Worm (Caenorhabditis elegans) whole organism, midembryonic: ENCODE data around the gene C52E2.4.
"Not testable (repeated sequence)": the region's sequence is repeated elsewhere in the genome, so short reads cannot be mapped to it uniquely, and the experiment has no call there.

Source experiments
- T22C8.4 ChIP-seq: fragments of 200-800 bp; sonication (Bioruptor generic); IDR thresholded peaks from 2 replicates; pipeline ENCODE4 v1.3.6; 2022; ENCODE audit warnings: missing genetic modification characterization, missing compliant biosample characterization
- cog-1 ChIP-seq: sonication (generic microtip); optimal IDR thresholded peaks from 2 replicates; lab custom pipeline; 2016; ENCODE audit warnings: missing genetic modification characterization, missing compliant biosample characterization
- flt-1 ChIP-seq: fragments of 200-800 bp; sonication (Bioruptor generic); IDR thresholded peaks from 2 replicates; pipeline ENCODE4 v1.3.6; 2022; ENCODE audit warnings: missing genetic modification characterization, missing compliant biosample characterization
- klf-2 ChIP-seq: fragments of 200-800 bp; sonication (Bioruptor generic); conservative IDR thresholded peaks from 2 replicates; pipeline ENCODE4 v1.3.6; 2022; ENCODE audit warnings: missing genetic modification reagents, missing genetic modification characterization, missing compliant biosample characterization
- med-1 ChIP-seq: sonication (generic microtip); optimal IDR thresholded peaks from 2 replicates; lab custom pipeline; 2017; ENCODE audit warnings: missing genetic modification characterization, mild to moderate bottlenecking, missing compliant biosample characterization, antibody characterized with exemption, missing genetic modification reagents; ENCODE audit not compliant: insufficient read depth
- ref-1 ChIP-seq: fragments of 200-800 bp; sonication (Bioruptor generic); conservative IDR thresholded peaks from 2 replicates; pipeline ENCODE4 v1.3.6; 2022; ENCODE audit warnings: missing genetic modification reagents, missing genetic modification characterization, missing compliant biosample characterization
- tab-1 ChIP-seq: fragments of 200-800 bp; sonication (Bioruptor generic); IDR thresholded peaks from 2 replicates; pipeline ENCODE4 v1.3.6; 2022; ENCODE audit warnings: missing genetic modification characterization, missing compliant biosample characterization
- ztf-23 ChIP-seq: fragments of 200-800 bp; sonication (Bioruptor generic); IDR thresholded peaks from 2 replicates; pipeline ENCODE4 v1.3.6; 2022; ENCODE audit warnings: missing genetic modification reagents, missing genetic modification characterization, missing compliant biosample characterization
- ztf-29 ChIP-seq: fragments of 200-800 bp; sonication (Bioruptor generic); IDR thresholded peaks from 2 replicates; pipeline ENCODE4 v1.3.6; 2022; ENCODE audit warnings: missing genetic modification reagents, missing genetic modification characterization, missing compliant biosample characterization

C52E2.4 gene

DNA sequence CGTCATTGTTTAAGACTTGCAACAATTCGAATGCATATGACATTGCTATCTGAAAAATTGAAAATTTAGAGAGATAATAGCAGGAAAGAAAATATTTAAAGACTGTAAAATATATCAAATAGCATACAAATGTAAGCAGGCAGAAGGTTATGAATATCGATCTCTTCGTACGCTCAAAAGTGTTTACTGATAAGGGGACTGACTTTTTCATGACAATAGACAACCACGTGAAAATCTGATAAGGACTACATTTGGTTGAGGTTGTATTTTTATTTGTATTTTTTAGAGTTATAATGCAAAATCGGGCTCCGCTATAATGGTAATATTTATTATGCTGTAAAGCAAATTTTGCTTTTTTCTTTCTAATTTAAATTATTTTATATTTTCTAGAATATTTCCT, at the start of gene C52E2.4, which contains the start of gene C52E2.5:
Gene C52E2.4 (plus strand): TSS at position 252 of the 400 bp plus-strand sequence.
Gene C52E2.5 (minus strand): TSS at position 43 of the 400 bp plus-strand sequence.
- no peak for TF ChIP-seq ztf-29 (GFP tag; lab: Robert Waterston, UW)
- TF ChIP-seq klf-2 (GFP tag; lab: Robert Waterston, UW) = no peak
- no peak for TF ChIP-seq ztf-23 (GFP tag; lab: Robert Waterston, UW)

DNA sequence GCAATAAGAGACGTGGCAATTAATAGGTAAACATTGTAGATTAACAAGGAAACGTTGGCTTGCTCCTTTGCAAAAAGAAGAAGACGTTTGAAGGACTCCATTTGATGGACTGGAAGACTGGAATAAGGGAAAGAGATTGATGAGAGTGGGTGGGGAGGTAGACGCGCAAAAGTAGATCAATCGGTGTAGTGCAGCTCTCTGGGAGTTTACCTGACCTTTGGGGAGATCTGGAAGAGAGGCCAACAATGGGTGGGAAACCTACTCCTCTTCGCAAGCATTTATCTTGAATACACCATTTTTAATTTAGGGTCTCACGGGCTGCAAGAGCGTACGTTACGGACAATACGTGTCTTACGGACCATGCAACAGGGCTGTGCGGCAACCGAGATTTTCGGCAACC, 36.6 kb upstream of the C52E2.4 start, which contains the start of gene C08F1.12:
Gene C08F1.12 (minus strand): TSS at position 101 of the 400 bp plus-strand sequence.
- no peak for TF ChIP-seq med-1
- no peak for TF ChIP-seq ref-1 (GFP tag; lab: Robert Waterston, UW)
- TF ChIP-seq tab-1 (GFP tag; lab: Robert Waterston, UW) = no peak
- TF ChIP-seq cog-1 (tag; lab: Kevin White, UChicago) = no peak
- no peak for TF ChIP-seq klf-2 (GFP tag; lab: Robert Waterston, UW)
- TF ChIP-seq flt-1 = no peak
- no peak for TF ChIP-seq ztf-29 (GFP tag; lab: Robert Waterston, UW)
- no peak for TF ChIP-seq ztf-23 (GFP tag; lab: Robert Waterston, UW)
- no peak for TF ChIP-seq T22C8.4

DNA sequence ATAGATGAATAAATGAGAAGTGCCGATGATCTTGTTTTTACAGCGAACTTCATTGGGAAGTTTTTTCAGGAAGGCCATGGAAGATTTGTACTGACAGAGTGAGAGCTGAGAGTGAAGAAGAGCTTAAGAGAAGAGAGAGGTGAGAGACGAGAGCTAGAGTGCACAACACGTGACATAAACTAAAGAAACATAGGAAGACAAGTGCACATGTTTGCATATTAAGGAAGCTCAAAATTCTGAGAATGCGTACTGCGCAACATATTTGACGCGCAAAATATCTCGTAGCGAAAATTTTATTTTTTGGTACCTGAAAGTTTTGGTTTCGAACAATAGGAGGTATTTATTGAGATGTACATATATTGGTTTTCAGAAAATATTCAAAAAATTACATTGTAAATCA, 34.7 kb upstream of the C52E2.4 start, which contains the start of gene C08F1.8:
Gene C08F1.8 (minus strand): TSS at position 101 of the 400 bp plus-strand sequence.
- TF ChIP-seq ref-1 (GFP tag; lab: Robert Waterston, UW) (no peak), cog-1 (tag; lab: Kevin White, UChicago) (no peak), med-1 (no peak), ztf-23 (GFP tag; lab: Robert Waterston, UW) (no peak), tab-1 (GFP tag; lab: Robert Waterston, UW) (no peak), ztf-29 (GFP tag; lab: Robert Waterston, UW) (no peak), flt-1 (no peak)

DNA sequence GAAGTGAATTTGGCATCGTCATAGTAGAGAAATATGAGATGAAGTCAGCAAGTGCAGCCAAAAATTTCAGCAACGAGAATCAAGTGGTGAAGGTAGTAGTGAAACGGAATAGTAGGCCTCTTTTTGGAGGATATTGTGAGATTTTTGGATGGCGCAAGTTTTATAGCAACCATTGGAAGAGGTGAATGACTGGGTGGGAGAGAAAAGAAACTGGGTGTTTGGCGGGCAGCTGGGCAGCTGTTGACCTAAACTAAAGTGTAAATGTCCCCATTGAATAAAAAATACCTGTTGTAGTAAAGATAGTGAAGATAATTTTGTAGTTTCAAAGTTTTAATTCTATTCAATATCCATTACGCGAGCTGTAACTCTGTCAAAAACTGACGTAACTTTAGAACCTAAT, 26.9 kb upstream of the C52E2.4 start:
- TF ChIP-seq med-1 = no peak
- no peak for TF ChIP-seq T22C8.4
- no peak for TF ChIP-seq cog-1 (tag; lab: Kevin White, UChicago)
- no peak for TF ChIP-seq tab-1 (GFP tag; lab: Robert Waterston, UW)
- TF ChIP-seq ref-1 (GFP tag; lab: Robert Waterston, UW) = no peak
- TF ChIP-seq ztf-23 (GFP tag; lab: Robert Waterston, UW) = no peak
- no peak for TF ChIP-seq flt-1
- no peak for TF ChIP-seq ztf-29 (GFP tag; lab: Robert Waterston, UW)
- no peak for TF ChIP-seq klf-2 (GFP tag; lab: Robert Waterston, UW)

DNA sequence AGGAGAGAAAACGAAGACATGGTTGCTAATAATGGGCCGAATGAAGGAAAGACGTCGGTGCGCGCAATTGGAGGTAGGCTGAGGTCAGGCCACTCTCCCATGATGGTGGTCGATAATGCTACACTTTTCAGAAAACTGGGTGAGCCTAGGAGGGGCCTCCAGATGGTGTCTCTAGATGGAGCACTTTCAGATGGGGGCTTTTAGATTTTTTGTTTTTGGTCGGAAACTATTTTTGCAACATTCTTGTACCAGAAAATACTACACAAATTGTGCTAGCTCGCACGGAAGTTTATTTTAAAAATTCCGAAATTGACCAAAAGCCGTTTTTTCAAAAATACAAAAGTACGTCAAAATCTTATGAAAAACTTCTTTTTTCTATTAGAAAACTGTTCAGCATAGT, 24.6 kb upstream of the C52E2.4 start, which contains the start of gene fbxb-10:
Gene fbxb-10 (minus strand): TSS at position 101 of the 400 bp plus-strand sequence.
- no peak for TF ChIP-seq tab-1 (GFP tag; lab: Robert Waterston, UW)
- TF ChIP-seq ztf-23 (GFP tag; lab: Robert Waterston, UW) = no peak
- no peak for TF ChIP-seq flt-1
- no peak for TF ChIP-seq med-1
- no peak for TF ChIP-seq ref-1 (GFP tag; lab: Robert Waterston, UW)
- no peak for TF ChIP-seq klf-2 (GFP tag; lab: Robert Waterston, UW)
- no peak for TF ChIP-seq T22C8.4
- TF ChIP-seq cog-1 (tag; lab: Kevin White, UChicago) = no peak
- no peak for TF ChIP-seq ztf-29 (GFP tag; lab: Robert Waterston, UW)

DNA sequence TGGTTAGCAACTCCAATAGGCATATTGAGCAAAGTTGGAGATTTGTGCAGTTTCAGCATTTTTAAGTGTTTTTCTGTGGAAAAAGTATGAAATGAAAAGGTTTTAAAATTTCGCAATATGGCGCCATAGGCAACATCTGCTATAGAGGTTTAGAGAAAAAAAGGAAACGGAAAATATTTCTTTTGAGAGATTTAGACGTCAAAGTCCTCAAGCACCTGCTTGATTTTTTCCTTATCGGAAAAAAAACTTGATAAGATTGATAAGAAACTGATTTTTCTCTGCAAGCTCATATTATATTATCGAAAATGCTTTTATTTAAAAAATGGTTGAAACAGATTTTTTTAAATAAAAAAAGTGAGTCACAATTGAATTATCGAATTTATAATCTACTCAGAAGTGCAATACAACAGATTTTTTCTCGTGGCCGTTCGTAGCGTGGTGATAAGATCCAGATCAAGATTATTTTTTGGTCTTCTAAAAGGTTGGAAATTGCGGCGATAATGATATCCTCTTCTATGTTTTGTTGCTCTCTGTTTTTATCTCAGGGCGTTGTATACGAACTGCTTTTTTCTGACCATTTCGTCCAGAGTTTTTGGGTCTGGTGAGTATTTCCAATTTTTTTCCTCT, 22.9 kb upstream of the C52E2.4 start, which contains the start of gene fbxc-19:
Gene fbxc-19 (plus strand): TSS at position 536 of the 627 bp plus-strand sequence.
- TF ChIP-seq ztf-29 (GFP tag; lab: Robert Waterston, UW) = no peak
- peak; percentile 51; the same call in 1 of the 2 replicates for TF ChIP-seq flt-1
- TF ChIP-seq cog-1 (tag; lab: Kevin White, UChicago) = no peak
- TF ChIP-seq tab-1 (GFP tag; lab: Robert Waterston, UW) = no peak

DNA sequence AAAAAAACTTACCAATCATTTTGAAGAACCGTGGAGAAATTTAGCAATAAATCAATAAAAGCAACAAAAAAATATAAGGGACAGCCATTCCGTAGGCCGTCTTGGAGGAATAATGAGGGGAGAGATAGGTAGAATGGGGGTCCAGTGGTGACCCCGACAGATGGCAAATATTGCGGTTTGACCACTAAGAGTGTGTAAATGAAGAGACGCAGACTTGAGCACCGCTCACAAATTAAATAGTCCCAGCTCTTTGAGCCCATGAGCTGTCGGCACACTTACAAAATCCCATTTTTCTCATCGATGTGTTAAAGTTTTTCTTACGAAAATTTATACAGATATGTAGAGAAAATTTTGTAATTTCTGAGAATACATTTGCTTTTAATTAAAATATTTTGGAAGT, 22.2 kb upstream of the C52E2.4 start, which contains the start of gene fbxa-3:
Gene fbxa-3 (minus strand): TSS at position 101 of the 400 bp plus-strand sequence.
- TF ChIP-seq ref-1 (GFP tag; lab: Robert Waterston, UW) = no peak
- no peak for TF ChIP-seq klf-2 (GFP tag; lab: Robert Waterston, UW)
- TF ChIP-seq ztf-29 (GFP tag; lab: Robert Waterston, UW) = no peak
- TF ChIP-seq tab-1 (GFP tag; lab: Robert Waterston, UW) = no peak

DNA sequence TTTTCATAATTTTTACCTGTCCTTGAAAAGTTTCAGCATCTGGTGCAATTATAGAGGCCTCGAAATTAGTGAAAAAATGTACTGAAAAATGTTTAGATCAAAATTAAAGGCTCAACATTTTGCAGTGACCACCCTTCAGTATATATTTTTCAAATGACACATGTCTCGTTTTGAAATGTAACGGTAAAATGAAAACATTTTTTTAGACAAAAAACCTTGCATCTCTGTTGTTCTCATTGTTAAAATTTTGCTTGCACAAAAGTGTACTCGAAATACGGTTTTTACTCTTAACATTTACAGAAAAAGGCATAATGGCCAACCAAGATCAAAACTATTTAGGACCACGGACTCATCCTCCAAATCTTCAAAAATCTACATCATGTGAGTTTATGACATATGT, 18.6 kb upstream of the C52E2.4 start, which contains the start of gene math-41:
Gene math-41 (plus strand): TSS at position 301 of the 400 bp plus-strand sequence.
- not testable (repeated sequence) for TF ChIP-seq T22C8.4; flt-1; klf-2 (GFP tag; lab: Robert Waterston, UW)

DNA sequence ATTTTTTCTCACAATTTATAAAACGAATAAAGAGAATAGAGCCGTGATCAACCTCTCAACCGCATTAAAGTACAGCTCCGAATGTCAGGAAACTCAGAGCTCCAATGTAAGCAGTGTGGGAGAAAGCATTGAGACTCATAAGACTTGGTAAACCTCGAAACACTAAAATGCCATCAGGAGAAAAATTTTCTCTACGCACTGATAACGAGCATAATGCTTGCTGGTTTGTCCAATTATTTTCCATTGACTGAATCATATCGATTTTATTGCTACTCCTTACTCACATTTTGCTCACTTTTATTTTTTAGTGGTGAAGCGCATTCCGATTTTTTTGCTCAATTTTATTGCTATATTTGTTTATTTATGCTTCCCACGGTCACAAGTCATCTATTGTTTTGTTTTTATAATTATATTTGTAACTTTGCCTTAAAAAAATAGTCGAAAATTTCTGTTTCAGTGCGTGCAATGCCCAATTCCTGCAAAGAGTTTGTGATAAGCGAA, 12.7 kb upstream of the C52E2.4 start, which contains the start of gene math-40:
Gene math-40 (plus strand): TSS at position 451 of the 501 bp plus-strand sequence.
- TF ChIP-seq klf-2 (GFP tag; lab: Robert Waterston, UW) (no peak), ref-1 (GFP tag; lab: Robert Waterston, UW) (no peak), T22C8.4 (no peak), flt-1 (no peak), ztf-23 (GFP tag; lab: Robert Waterston, UW) (no peak)

DNA sequence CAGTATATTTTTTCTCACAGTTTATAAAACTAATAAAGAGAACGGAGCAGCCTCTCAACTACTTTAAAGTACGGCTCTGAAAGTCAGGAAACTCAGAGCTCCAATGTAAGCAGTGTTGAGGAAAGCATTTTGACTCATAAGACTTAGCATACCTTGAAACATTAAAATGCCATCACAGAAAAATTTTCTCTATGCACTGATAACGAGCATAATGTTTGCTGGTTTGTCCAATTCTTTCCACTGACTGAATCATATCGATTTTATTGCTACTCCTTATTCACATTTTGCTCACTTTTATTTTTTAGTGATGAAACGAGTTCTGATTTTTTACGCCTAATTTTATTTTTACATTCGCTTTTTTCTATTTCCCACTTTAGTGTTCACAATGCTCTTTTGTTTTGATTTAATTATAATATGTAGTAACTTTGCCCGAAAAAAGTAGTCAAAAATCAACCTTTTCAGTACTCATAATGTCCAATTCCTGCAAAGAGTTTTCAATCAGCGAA, 11.0 kb upstream of the C52E2.4 start, which contains the start of gene math-39:
Gene math-39 (plus strand): TSS at position 456 of the 506 bp plus-strand sequence.
- TF ChIP-seq flt-1 (no peak), T22C8.4 (no peak), tab-1 (GFP tag; lab: Robert Waterston, UW) (no peak), ztf-29 (GFP tag; lab: Robert Waterston, UW) (no peak), ztf-23 (GFP tag; lab: Robert Waterston, UW) (no peak), med-1 (no peak), cog-1 (tag; lab: Kevin White, UChicago) (no peak), ref-1 (GFP tag; lab: Robert Waterston, UW) (no peak), klf-2 (GFP tag; lab: Robert Waterston, UW) (no peak)
